Worm (Caenorhabditis elegans): Measurements from ENCODE around the gene ZK809.8.

DNA sequence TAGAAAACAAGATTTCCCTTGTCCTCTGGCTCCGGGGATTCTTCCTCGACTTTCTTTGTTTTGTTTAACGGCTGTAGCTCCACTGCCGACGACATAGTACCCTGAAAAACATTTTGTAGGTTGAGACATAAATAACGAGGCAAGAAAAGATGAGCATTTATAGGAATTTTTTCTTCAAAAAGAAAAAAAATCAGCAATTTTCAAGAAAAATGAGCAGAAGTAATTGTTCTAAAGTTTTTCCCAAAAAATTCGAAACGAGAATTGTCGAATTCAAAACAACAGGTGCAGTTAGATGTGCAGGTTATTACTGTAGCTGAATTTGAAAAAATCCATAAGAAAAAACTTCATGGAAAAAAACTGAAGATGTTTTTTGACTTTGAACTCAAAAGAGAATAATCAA, 6.5 kb upstream of the ZK809.8 start, which contains the start of gene ent-1:
- TF ChIP-seq tbx-2 (tag; optimal IDR thresholded peaks at IDR 0.05) (no peak), zip-4 (GFP tag; optimal IDR thresholded peaks at IDR 0.05) (no peak), zag-1 (tag; optimal IDR thresholded peaks at IDR 0.05) (no peak), ama-1 (optimal IDR thresholded peaks at IDR 0.05) (no peak)
